Worm (Caenorhabditis elegans) whole organism, young adult: ENCODE data around the gene cpr-8.
A peak's percentile ranks its signal among the peaks of the same experiment; 100 is the strongest.

Source experiments
- C06A6.2 ChIP-seq: fragments of 200-800 bp; sonication (Bioruptor generic); conservative IDR thresholded peaks from 2 replicates; pipeline ENCODE4 v1.3.6; 2022; ENCODE audit warnings: missing genetic modification characterization, missing compliant biosample characterization
- C17E4.6 ChIP-seq: fragments of 200-800 bp; sonication (Bioruptor generic); IDR thresholded peaks from 2 replicates; pipeline ENCODE4 v1.3.6; 2022; ENCODE audit warnings: missing genetic modification reagents, missing genetic modification characterization, missing compliant biosample characterization
- F22D6.2 ChIP-seq: sonication (generic microtip); optimal IDR thresholded peaks from 2 replicates; lab custom pipeline; 2016; ENCODE audit warnings: mild to moderate bottlenecking, missing genetic modification characterization, missing compliant biosample characterization
- F49E8.2 ChIP-seq: sonication (generic microtip); optimal IDR thresholded peaks from 3 replicates; lab custom pipeline; 2017; ENCODE audit warnings: missing genetic modification characterization, mild to moderate bottlenecking, missing compliant biosample characterization, antibody characterized with exemption, moderate library complexity; ENCODE audit not compliant: insufficient read depth
- F57A8.1 ChIP-seq: fragments of 200-800 bp; sonication (Bioruptor generic); optimal IDR thresholded peaks from 2 replicates; lab custom pipeline; 2018; ENCODE audit warnings: mild to moderate bottlenecking, missing genetic modification characterization, moderate library complexity, missing compliant biosample characterization
- T07F8.4 ChIP-seq: sonication (generic microtip); optimal IDR thresholded peaks from 2 replicates; lab custom pipeline; 2016; ENCODE audit warnings: mild to moderate bottlenecking, missing genetic modification characterization, moderate library complexity, missing compliant biosample characterization
- Y53F4B.3 ChIP-seq: fragments of 200-800 bp; sonication (Bioruptor generic); IDR thresholded peaks from 2 replicates; pipeline ENCODE4 v1.3.6; 2022; ENCODE audit warnings: missing genetic modification reagents, missing genetic modification characterization, missing compliant biosample characterization
- Y53G8AR.9 ChIP-seq: fragments of 200-800 bp; sonication (Bioruptor generic); conservative IDR thresholded peaks from 2 replicates; pipeline ENCODE4 v1.3.6; 2022; ENCODE audit warnings: missing genetic modification reagents, missing genetic modification characterization, missing compliant biosample characterization
- Y56A3A.18 ChIP-seq: fragments of 200-800 bp; sonication (Bioruptor generic); IDR thresholded peaks from 2 replicates; pipeline ENCODE4 v1.3.6; 2022; ENCODE audit warnings: missing genetic modification reagents, missing genetic modification characterization, missing compliant biosample characterization
- Y79H2A.3 ChIP-seq: fragments of 200-800 bp; sonication (Bioruptor generic); conservative IDR thresholded peaks from 2 replicates; pipeline ENCODE4 v1.3.6; 2022; ENCODE audit warnings: missing genetic modification reagents, missing genetic modification characterization, missing compliant biosample characterization
- Y95B8A.8 ChIP-seq: fragments of 200-800 bp; sonication (Bioruptor generic); IDR thresholded peaks from 2 replicates; pipeline ENCODE4 v1.3.6; 2022; ENCODE audit warnings: missing genetic modification reagents, missing genetic modification characterization, missing compliant biosample characterization
- ama-1 ChIP-seq, 3 experiments: fragments of 150-350 bp in 1 of 3; sonication (generic microtip) in 2 of 3; optimal IDR thresholded peaks; 2 replicates each; lab custom pipeline; 2014 to 2018; ENCODE audit warnings: missing biosample characterization in 2 of 3, missing genetic modification characterization in 2 of 3, missing genetic modification reagents in 2 of 3
- bed-1 ChIP-seq: fragments of 200-800 bp; sonication (Bioruptor generic); IDR thresholded peaks from 2 replicates; pipeline ENCODE4 v1.3.6; 2022; ENCODE audit warnings: missing genetic modification reagents, missing genetic modification characterization, missing compliant biosample characterization
- ceh-27 ChIP-seq: fragments of 200-800 bp; sonication (Bioruptor generic); optimal IDR thresholded peaks from 2 replicates; lab custom pipeline; 2018; ENCODE audit warnings: mild to moderate bottlenecking, missing genetic modification characterization, moderate library complexity, missing compliant biosample characterization
- ceh-91 ChIP-seq: fragments of 200-800 bp; sonication (Bioruptor generic); IDR thresholded peaks from 2 replicates; pipeline ENCODE4 v1.3.6; 2022; ENCODE audit warnings: missing genetic modification reagents, missing genetic modification characterization, missing compliant biosample characterization
- die-1 ChIP-seq: sonication (generic microtip); optimal IDR thresholded peaks from 2 replicates; lab custom pipeline; 2016; ENCODE audit warnings: missing genotype, mild to moderate bottlenecking, missing genetic modification characterization, missing compliant biosample characterization
- dox-1 ChIP-seq: fragments of 200-800 bp; sonication (Bioruptor generic); IDR thresholded peaks from 2 replicates; pipeline ENCODE4 v1.3.6; 2022; ENCODE audit warnings: missing genetic modification reagents, missing genetic modification characterization, missing compliant biosample characterization
- egl-18 ChIP-seq: fragments of 200-800 bp; sonication (Bioruptor generic); IDR thresholded peaks from 2 replicates; pipeline ENCODE4 v1.3.6; 2022; ENCODE audit warnings: missing genetic modification reagents, missing genetic modification characterization, missing compliant biosample characterization
- him-1 ChIP-seq: sonication (generic microtip); optimal IDR thresholded peaks from 2 replicates; lab custom pipeline; 2016; ENCODE audit warnings: missing genotype, missing genetic modification reagents, missing genetic modification characterization, missing compliant biosample characterization
- let-526 ChIP-seq: fragments of 200-800 bp; sonication (Bioruptor generic); IDR thresholded peaks from 2 replicates; pipeline ENCODE4 v1.3.6; 2022; ENCODE audit warnings: missing genetic modification reagents, missing genetic modification characterization, missing compliant biosample characterization
- let-607 ChIP-seq, 2 experiments: fragments of 200-800 bp in 1 of 2; sonication (Bioruptor generic) in 1 of 2; sonication (generic microtip) in 1 of 2; optimal IDR thresholded peaks; 2 replicates each; lab custom pipeline; 2016 to 2018; ENCODE audit warnings: mild to moderate bottlenecking in 2 of 2, missing compliant biosample characterization in 2 of 2, missing genetic modification characterization in 2 of 2, moderate library complexity in 2 of 2, missing genotype in 1 of 2
- lin-26 ChIP-seq: fragments of 200-800 bp; sonication (Bioruptor generic); IDR thresholded peaks from 2 replicates; pipeline ENCODE4 v1.3.6; 2022; ENCODE audit warnings: missing genetic modification reagents, missing genetic modification characterization, missing compliant biosample characterization
- lin-40 ChIP-seq: sonication (generic microtip); optimal IDR thresholded peaks from 2 replicates; lab custom pipeline; 2016; ENCODE audit warnings: missing genetic modification characterization, mild to moderate bottlenecking, missing compliant biosample characterization, missing genotype, missing genetic modification reagents
- madf-10 ChIP-seq: sonication (generic microtip); optimal IDR thresholded peaks from 2 replicates; lab custom pipeline; 2016; ENCODE audit warnings: mild to moderate bottlenecking, missing genetic modification characterization, missing compliant biosample characterization
- madf-3 ChIP-seq: fragments of 200-800 bp; sonication (Bioruptor generic); IDR thresholded peaks from 2 replicates; pipeline ENCODE4 v1.3.6; 2022; ENCODE audit warnings: missing genetic modification reagents, missing genetic modification characterization, missing compliant biosample characterization
- madf-6 ChIP-seq: fragments of 200-800 bp; sonication (Bioruptor generic); IDR thresholded peaks from 2 replicates; pipeline ENCODE4 v1.3.6; 2022; ENCODE audit warnings: missing genetic modification reagents, missing genetic modification characterization, missing compliant biosample characterization
- madf-8 ChIP-seq: fragments of 200-800 bp; sonication (Bioruptor generic); conservative IDR thresholded peaks from 2 replicates; pipeline ENCODE4 v1.3.6; 2022; ENCODE audit warnings: missing genetic modification reagents, missing genetic modification characterization, missing compliant biosample characterization
- mcd-1 ChIP-seq: fragments of 200-800 bp; sonication (Bioruptor generic); IDR thresholded peaks from 2 replicates; pipeline ENCODE4 v1.3.6; 2022; ENCODE audit warnings: missing genetic modification reagents, missing genetic modification characterization, missing compliant biosample characterization
- nfyb-1 ChIP-seq: fragments of 200-800 bp; sonication (Bioruptor generic); IDR thresholded peaks from 2 replicates; pipeline ENCODE4 v1.3.6; 2022; ENCODE audit warnings: missing genetic modification reagents, missing genetic modification characterization, missing compliant biosample characterization
- nhr-120 ChIP-seq: fragments of 200-800 bp; sonication (Bioruptor generic); IDR thresholded peaks from 2 replicates; pipeline ENCODE4 v1.3.6; 2022; ENCODE audit warnings: missing genetic modification characterization, missing compliant biosample characterization
- nhr-179 ChIP-seq: sonication (generic microtip); optimal IDR thresholded peaks from 2 replicates; lab custom pipeline; 2016; ENCODE audit warnings: mild to moderate bottlenecking, missing genetic modification characterization, missing compliant biosample characterization
- pha-4 ChIP-seq: fragments of 150-350 bp; sonication (generic microtip); optimal IDR thresholded peaks from 2 replicates; lab custom pipeline; 2014; ENCODE audit warnings: missing biosample characterization, missing genetic modification reagents, missing genetic modification characterization
- rcor-1 ChIP-seq: fragments of 200-800 bp; sonication (Bioruptor generic); IDR thresholded peaks from 2 replicates; pipeline ENCODE4 v1.3.6; 2022; ENCODE audit warnings: missing genetic modification reagents, missing genetic modification characterization, missing compliant biosample characterization
- snpc-1.1 ChIP-seq: sonication (generic microtip); optimal IDR thresholded peaks from 2 replicates; lab custom pipeline; 2017; ENCODE audit warnings: missing genetic modification characterization, mild to moderate bottlenecking, missing compliant biosample characterization, antibody characterized with exemption, moderate library complexity, missing genotype, missing genetic modification reagents; ENCODE audit not compliant: insufficient read depth
- snpc-1.3 ChIP-seq: sonication (generic microtip); optimal IDR thresholded peaks from 2 replicates; lab custom pipeline; 2017; ENCODE audit warnings: missing genetic modification characterization, mild to moderate bottlenecking, missing compliant biosample characterization, antibody characterized with exemption, moderate library complexity, missing genotype, missing genetic modification reagents; ENCODE audit not compliant: insufficient read depth
- snpc-4 ChIP-seq, 5 experiments: fragments of 150-350 bp in 1 of 5; sonication (generic microtip) in 4 of 5; optimal IDR thresholded peaks; 2 replicates each; lab custom pipeline; 2014 to 2018; ENCODE audit warnings: missing genetic modification characterization in 5 of 5, missing biosample characterization in 3 of 5, antibody characterized with exemption in 2 of 5, mild to moderate bottlenecking in 2 of 5, missing compliant biosample characterization in 2 of 5, missing genotype in 2 of 5, moderate library complexity in 2 of 5, missing genetic modification reagents in 1 of 5
- tbp1 ChIP-seq: fragments of 200-800 bp; sonication (Bioruptor generic); optimal IDR thresholded peaks from 2 replicates; lab custom pipeline; 2018; ENCODE audit warnings: mild to moderate bottlenecking, missing genetic modification characterization, missing compliant biosample characterization
- tlf-1 ChIP-seq: fragments of 200-800 bp; sonication (Bioruptor generic); optimal IDR thresholded peaks from 2 replicates; lab custom pipeline; 2018; ENCODE audit warnings: mild to moderate bottlenecking, missing genetic modification characterization, missing compliant biosample characterization
- unc-130 ChIP-seq: sonication (generic microtip); optimal IDR thresholded peaks from 2 replicates; lab custom pipeline; 2016; ENCODE audit warnings: missing genetic modification reagents, missing genetic modification characterization, missing compliant biosample characterization
- zfh-2 ChIP-seq: fragments of 200-800 bp; sonication (Bioruptor generic); conservative IDR thresholded peaks from 2 replicates; pipeline ENCODE4 v1.3.6; 2022; ENCODE audit warnings: missing genetic modification reagents, missing genetic modification characterization, missing compliant biosample characterization
- ztf-18 ChIP-seq: sonication (generic microtip); optimal IDR thresholded peaks from 2 replicates; lab custom pipeline; 2016; ENCODE audit warnings: missing genotype, mild to moderate bottlenecking, missing genetic modification characterization, missing compliant biosample characterization
- ztf-6 ChIP-seq: fragments of 200-800 bp; sonication (Bioruptor generic); IDR thresholded peaks from 2 replicates; pipeline ENCODE4 v1.3.6; 2022; ENCODE audit warnings: missing genetic modification reagents, missing genetic modification characterization, missing compliant biosample characterization

cpr-8 gene

ce11 chrV:1152736-1153135 lies 18.3 kb downstream of the cpr-8 start (continued):
- TF ChIP-seq madf-8 (GFP tag; lab: Robert Waterston, UW) = peak; percentile 92
- TF ChIP-seq madf-6 (GFP tag; lab: Robert Waterston, UW) = peak; percentile 96
- no peak for TF ChIP-seq F22D6.2 (tag; lab: Kevin White, UChicago)
- TF ChIP-seq C17E4.6 (GFP tag; lab: Robert Waterston, UW) = peak; percentile 41; the same call in 1 of the 2 replicates
- no peak for TF ChIP-seq snpc-4 (GFP tag; optimal IDR thresholded peaks at IDR 0.05; lab: Kevin White, UChicago)
- TF ChIP-seq snpc-4 (tag; optimal IDR thresholded peaks at IDR 0.05; lab: Kevin White, UChicago) = peak in 2 of 4 experiments; percentile 28 to 48
- peak; percentile 57; the same call in 1 of the 2 replicates for TF ChIP-seq mcd-1 (GFP tag; lab: Robert Waterston, UW)
- peak; percentile 65 for TF ChIP-seq tlf-1
- peak; percentile 43 for TF ChIP-seq unc-130 (GFP tag; lab: Kevin White, UChicago)
- TF ChIP-seq Y95B8A.8 = peak; percentile 68; the same call in 1 of the 2 replicates
- peak; percentile 40 for TF ChIP-seq tbp1
- TF ChIP-seq snpc-1.1 = peak; percentile 34
- TF ChIP-seq F49E8.2 (tag; lab: Kevin White, UChicago) = no peak
- peak; percentile 15 for TF ChIP-seq snpc-1.3 (tag; lab: Kevin White, UChicago)
- peak; percentile 40; the same call in 1 of the 2 replicates for TF ChIP-seq rcor-1 (GFP tag; lab: Robert Waterston, UW)
- no peak for TF ChIP-seq nhr-179 (tag; lab: Kevin White, UChicago)
- no peak for TF ChIP-seq C06A6.2 (GFP tag; lab: Robert Waterston, UW)
- no peak for TF ChIP-seq Y56A3A.18 (GFP tag; lab: Robert Waterston, UW)
- TF ChIP-seq madf-3 (GFP tag; lab: Robert Waterston, UW) = peak; percentile 29; the same call in 1 of the 2 replicates
- TF ChIP-seq Y53G8AR.9 (GFP tag; lab: Robert Waterston, UW) = peak; percentile 75

ce11 chrV:1153387-1153786 lies 19.0 kb downstream of the cpr-8 start:
- no peak for TF ChIP-seq let-526 (GFP tag; lab: Robert Waterston, UW)
- TF ChIP-seq bed-1 (GFP tag; lab: Robert Waterston, UW) = no peak
- TF ChIP-seq Y53F4B.3 (GFP tag; lab: Robert Waterston, UW) = no peak
- no peak for TF ChIP-seq Y53G8AR.9 (GFP tag; lab: Robert Waterston, UW)
- TF ChIP-seq ceh-91 (GFP tag; lab: Robert Waterston, UW) = no peak
- no peak for TF ChIP-seq nhr-120 (GFP tag; lab: Robert Waterston, UW)
- no peak for TF ChIP-seq die-1 (tag; lab: Kevin White, UChicago)
- no peak for TF ChIP-seq C06A6.2 (GFP tag; lab: Robert Waterston, UW)
- no peak for TF ChIP-seq let-607 (tag; optimal IDR thresholded peaks at IDR 0.05; lab: Kevin White, UChicago)
- TF ChIP-seq madf-10 = no peak
- no peak for TF ChIP-seq pha-4
- no peak for TF ChIP-seq T07F8.4 (tag; lab: Kevin White, UChicago)
- TF ChIP-seq Y56A3A.18 (GFP tag; lab: Robert Waterston, UW) = 0 out of 2 replicates have a peak, but pooled peaks have one; percentile 17
- 0 out of 2 replicates have a peak, but pooled peaks have one; percentile 32 for TF ChIP-seq egl-18 (GFP tag; lab: Robert Waterston, UW)
- no peak for TF ChIP-seq Y79H2A.3
- no peak for TF ChIP-seq tbp1

ce11 chrV:1153925-1154324 lies 19.5 kb downstream of the cpr-8 start:
- peak; percentile 39; the same call in 1 of the 2 replicates for TF ChIP-seq mcd-1 (GFP tag; lab: Robert Waterston, UW)
- TF ChIP-seq madf-10 = peak; percentile 32
- peak; percentile 74 for TF ChIP-seq ceh-27 (GFP tag; lab: Kevin White, UChicago)
- no peak for TF ChIP-seq let-607 (tag; optimal IDR thresholded peaks at IDR 0.05; lab: Kevin White, UChicago)
- TF ChIP-seq zfh-2 (GFP tag; lab: Robert Waterston, UW) = peak; percentile 90
- TF ChIP-seq ztf-18 (tag; lab: Kevin White, UChicago) = peak; percentile 46
- peak; percentile 24 for TF ChIP-seq F57A8.1 (GFP tag; lab: Kevin White, UChicago)
- no peak for TF ChIP-seq snpc-4 (GFP tag; optimal IDR thresholded peaks at IDR 0.05; lab: Kevin White, UChicago)
- peak in 2 of 4 experiments; percentile 20 to 32 for TF ChIP-seq snpc-4 (tag; optimal IDR thresholded peaks at IDR 0.05; lab: Kevin White, UChicago)
- TF ChIP-seq ama-1 (optimal IDR thresholded peaks at IDR 0.05; lab: Kevin White, UChicago) = no peak
- TF ChIP-seq ama-1 (GFP tag; optimal IDR thresholded peaks at IDR 0.05; lab: Kevin White, UChicago) = no peak
- TF ChIP-seq dox-1 (GFP tag; lab: Robert Waterston, UW) = peak; percentile 75
- TF ChIP-seq nfyb-1 (GFP tag; lab: Robert Waterston, UW) = peak; percentile 63
- TF ChIP-seq him-1 (tag; lab: Kevin White, UChicago) = no peak
- TF ChIP-seq let-526 (GFP tag; lab: Robert Waterston, UW) = 0 out of 2 replicates have a peak, but pooled peaks have one; percentile 26
- 0 out of 2 replicates have a peak, but pooled peaks have one; percentile 37 for TF ChIP-seq ztf-6
- TF ChIP-seq ceh-91 (GFP tag; lab: Robert Waterston, UW) = no peak
- TF ChIP-seq lin-26 (GFP tag; lab: Robert Waterston, UW) = no peak
- TF ChIP-seq lin-40 (tag; lab: Kevin White, UChicago) = peak; percentile 36
- TF ChIP-seq die-1 (tag; lab: Kevin White, UChicago) = peak; percentile 18
